Fruit fly (Drosophila melanogaster) whole organism, embryonic: ENCODE data around the gene Ir93a.

Experiments
- CG10366 ChIP-seq: fragments of 200-800 bp; sonication (Bioruptor generic); IDR thresholded peaks from 2 replicates; pipeline ENCODE4 v1.3.6; 2022; ENCODE audit warnings: missing biosample characterization, missing genetic modification characterization
- CG11504 ChIP-seq: fragments of 200-800 bp; sonication (Bioruptor generic); optimal IDR thresholded peaks from 3 replicates; lab custom pipeline; 2019; ENCODE audit warnings: missing biosample characterization, mild to moderate bottlenecking, missing genetic modification characterization, moderate library complexity
- CG11695 ChIP-seq: fragments of 200-800 bp; sonication (Bioruptor generic); IDR thresholded peaks from 3 replicates; pipeline ENCODE4 v1.3.6; 2022; ENCODE audit warnings: missing biosample characterization, missing genetic modification characterization
- CG11723 ChIP-seq: fragments of 200-800 bp; sonication (Bioruptor generic); optimal IDR thresholded peaks from 2 replicates; lab custom pipeline; 2017; ENCODE audit warnings: missing biosample characterization, mild to moderate bottlenecking, missing genetic modification characterization
- CG12104 ChIP-seq: fragments of 200-800 bp; sonication (Bioruptor generic); optimal IDR thresholded peaks from 3 replicates; lab custom pipeline; 2016; ENCODE audit warnings: missing biosample characterization, missing genetic modification characterization
- CG1233 ChIP-seq: fragments of 200-800 bp; sonication (Bioruptor generic); optimal IDR thresholded peaks from 4 replicates; lab custom pipeline; 2018; ENCODE audit warnings: missing biosample characterization, mild to moderate bottlenecking, missing genetic modification characterization
- CG12744 ChIP-seq: fragments of 200-800 bp; sonication (Bioruptor generic); optimal IDR thresholded peaks from 2 replicates; lab custom pipeline; 2016; ENCODE audit warnings: missing biosample characterization, missing genetic modification characterization
- CG14050 ChIP-seq: fragments of 200-800 bp; sonication (Bioruptor generic); IDR thresholded peaks from 3 replicates; pipeline ENCODE4 v1.3.6; 2022; ENCODE audit warnings: missing biosample characterization, missing genetic modification characterization
- CG15073 ChIP-seq: fragments of 200-800 bp; sonication (Bioruptor generic); optimal IDR thresholded peaks from 2 replicates; lab custom pipeline; 2016; ENCODE audit warnings: missing biosample characterization, missing genetic modification characterization
- CG15601 ChIP-seq: fragments of 200-800 bp; sonication (Bioruptor generic); optimal IDR thresholded peaks from 3 replicates; lab custom pipeline; 2019; ENCODE audit warnings: missing biosample characterization, mild to moderate bottlenecking, missing genetic modification characterization, moderate library complexity
- CG16779 ChIP-seq: fragments of 200-800 bp; sonication (Bioruptor generic); IDR thresholded peaks from 2 replicates; pipeline ENCODE4 v1.3.6; 2022; ENCODE audit warnings: missing biosample characterization, missing genetic modification characterization
- CG17802 ChIP-seq: fragments of 200-800 bp; sonication (Bioruptor generic); optimal IDR thresholded peaks from 2 replicates; lab custom pipeline; 2018; ENCODE audit warnings: missing biosample characterization, mild to moderate bottlenecking, missing genetic modification characterization, moderate library complexity
- CG17829 ChIP-seq: fragments of 200-800 bp; optimal IDR thresholded peaks from 2 replicates; lab custom pipeline; 2019; ENCODE audit warnings: missing biosample characterization, mild to moderate bottlenecking, missing genetic modification characterization, moderate library complexity
- CG2875 ChIP-seq: fragments of 200-800 bp; sonication (Bioruptor generic); optimal IDR thresholded peaks from 2 replicates; lab custom pipeline; 2017; ENCODE audit warnings: missing biosample characterization, mild to moderate bottlenecking, missing genetic modification characterization, missing genetic modification reagents
- CG4820 ChIP-seq: fragments of 200-800 bp; sonication (Bioruptor generic); optimal IDR thresholded peaks from 3 replicates; lab custom pipeline; 2016; ENCODE audit warnings: missing biosample characterization, missing genetic modification characterization
- CG5180 ChIP-seq: fragments of 200-800 bp; sonication (Bioruptor generic); optimal IDR thresholded peaks from 3 replicates; lab custom pipeline; 2017; ENCODE audit warnings: missing biosample characterization, missing genetic modification characterization, mild to moderate bottlenecking, moderate library complexity, missing genetic modification reagents
- CG8388 ChIP-seq: fragments of 200-800 bp; sonication (Bioruptor generic); optimal IDR thresholded peaks from 2 replicates; lab custom pipeline; 2019; ENCODE audit warnings: missing biosample characterization, mild to moderate bottlenecking, missing genetic modification characterization, moderate library complexity
- Camta ChIP-seq: fragments of 200-800 bp; sonication (Bioruptor generic); optimal IDR thresholded peaks from 2 replicates; lab custom pipeline; 2016; ENCODE audit warnings: missing biosample characterization, missing genetic modification characterization
- Deaf1 ChIP-seq: fragments of 200-800 bp; optimal IDR thresholded peaks from 3 replicates; lab custom pipeline; 2019; ENCODE audit warnings: missing biosample characterization, mild to moderate bottlenecking, missing genetic modification characterization, moderate library complexity
- H2.0 ChIP-seq: fragments of 200-800 bp; sonication (Bioruptor generic); IDR thresholded peaks from 2 replicates; pipeline ENCODE4 v1.3.6; 2022; ENCODE audit warnings: missing biosample characterization, missing genetic modification characterization
- HLH54F ChIP-seq: fragments of 200-800 bp; sonication (Bioruptor generic); optimal IDR thresholded peaks from 3 replicates; lab custom pipeline; 2016; ENCODE audit warnings: missing biosample characterization, missing genetic modification characterization
- Hand ChIP-seq: fragments of 200-800 bp; sonication (Bioruptor generic); optimal IDR thresholded peaks from 2 replicates; lab custom pipeline; 2017; ENCODE audit warnings: mild to moderate bottlenecking, missing biosample characterization, missing genetic modification reagents, missing genetic modification characterization
- Hmr ChIP-seq: fragments of 200-800 bp; sonication (Bioruptor generic); optimal IDR thresholded peaks from 3 replicates; lab custom pipeline; 2017; ENCODE audit warnings: mild to moderate bottlenecking, missing biosample characterization, missing genetic modification reagents, missing genetic modification characterization
- Kr ChIP-seq: fragments of 200-800 bp; sonication (Bioruptor generic); optimal IDR thresholded peaks from 2 replicates; lab custom pipeline; 2017; ENCODE audit warnings: missing biosample characterization, mild to moderate bottlenecking, missing genetic modification characterization
- Mad ChIP-seq: fragments of 200-800 bp; sonication (Bioruptor generic); optimal IDR thresholded peaks from 2 replicates; lab custom pipeline; 2016; ENCODE audit warnings: missing biosample characterization, missing genetic modification characterization
- Oaz ChIP-seq: fragments of 200-800 bp; sonication (Bioruptor generic); IDR thresholded peaks from 2 replicates; pipeline ENCODE4 v1.3.6; 2022; ENCODE audit warnings: missing biosample characterization, missing genetic modification characterization
- Ravus ChIP-seq: fragments of 200-800 bp; sonication (Bioruptor generic); IDR thresholded peaks from 2 replicates; pipeline ENCODE4 v1.3.6; 2022; ENCODE audit warnings: missing biosample characterization, missing genetic modification characterization
- Rfx ChIP-seq: fragments of 200-800 bp; sonication (Bioruptor generic); IDR thresholded peaks from 2 replicates; pipeline ENCODE4 v1.3.6; 2022; ENCODE audit warnings: missing biosample characterization, missing genetic modification characterization
- Sry-β ChIP-seq: fragments of 200-800 bp; sonication (Bioruptor generic); optimal IDR thresholded peaks from 2 replicates; lab custom pipeline; 2018; ENCODE audit warnings: missing biosample characterization, mild to moderate bottlenecking, missing genetic modification characterization, moderate library complexity
- TFAM ChIP-seq: fragments of 200-800 bp; sonication (Bioruptor generic); optimal IDR thresholded peaks from 2 replicates; lab custom pipeline; 2017; ENCODE audit warnings: missing biosample characterization, missing genetic modification characterization, inconsistent platforms
- Tbp ChIP-seq: fragments of >200 bp; optimal IDR thresholded peaks from 2 replicates; lab custom pipeline; 2018; ENCODE audit warnings: missing biosample characterization, missing genetic modification characterization
- Trl ChIP-seq, 3 experiments: fragments of >200 bp in 2 of 3; fragments of 200-800 bp in 1 of 3; sonication (Bioruptor generic) in 1 of 3; optimal IDR thresholded peaks; 2 replicates in 1 of 3; 3 replicates in 2 of 3; lab custom pipeline; 2016 to 2017; ENCODE audit warnings: missing biosample characterization in 1 of 3, missing genetic modification characterization in 1 of 3
- ase ChIP-seq: fragments of 200-800 bp; sonication (Bioruptor generic); IDR thresholded peaks from 3 replicates; pipeline ENCODE4 v1.3.6; 2022; ENCODE audit warnings: missing biosample characterization, missing genetic modification characterization
- az2 ChIP-seq: fragments of 200-800 bp; sonication (Bioruptor generic); optimal IDR thresholded peaks from 3 replicates; lab custom pipeline; 2016; ENCODE audit warnings: missing biosample characterization, missing genetic modification characterization
- bigmax ChIP-seq: fragments of 200-800 bp; sonication (Bioruptor generic); optimal IDR thresholded peaks from 2 replicates; lab custom pipeline; 2018; ENCODE audit warnings: missing biosample characterization, mild to moderate bottlenecking, missing genetic modification characterization
- cad ChIP-seq: fragments of >200 bp; optimal IDR thresholded peaks from 2 replicates; lab custom pipeline; 2017; ENCODE audit warnings: missing biosample characterization, missing genetic modification characterization
- exex ChIP-seq: fragments of 200-800 bp; sonication (Bioruptor generic); optimal IDR thresholded peaks from 4 replicates; lab custom pipeline; 2018; ENCODE audit warnings: missing biosample characterization, mild to moderate bottlenecking, missing genetic modification characterization, moderate library complexity
- lov ChIP-seq, 2 experiments: fragments of 200-800 bp in 1 of 2; fragments of >200 bp in 1 of 2; sonication (Bioruptor generic) in 1 of 2; IDR thresholded peaks in 1 of 2; optimal IDR thresholded peaks in 1 of 2; 2 replicates in 1 of 2; 3 replicates in 1 of 2; pipeline versions ENCODE4 v1.3.6 to Lab custom; 2017 to 2022; ENCODE audit warnings: missing biosample characterization in 1 of 2, missing genetic modification characterization in 1 of 2
- luna ChIP-seq: fragments of 200-800 bp; sonication (Bioruptor generic); optimal IDR thresholded peaks from 2 replicates; lab custom pipeline; 2016; ENCODE audit warnings: missing biosample characterization, missing genetic modification characterization
- nerfin-1 ChIP-seq: fragments of 200-800 bp; sonication (Bioruptor generic); optimal IDR thresholded peaks from 3 replicates; lab custom pipeline; 2019; ENCODE audit warnings: missing biosample characterization, mild to moderate bottlenecking, missing genetic modification characterization, moderate library complexity
- pb ChIP-seq: fragments of 200-800 bp; sonication (Bioruptor generic); optimal IDR thresholded peaks from 3 replicates; lab custom pipeline; 2016; ENCODE audit warnings: missing biosample characterization, missing genetic modification characterization
- ro ChIP-seq: fragments of 200-800 bp; sonication (Bioruptor generic); IDR thresholded peaks from 2 replicates; pipeline ENCODE4 v1.3.6; 2022; ENCODE audit warnings: missing biosample characterization, missing genetic modification characterization
- row ChIP-seq: fragments of 200-800 bp; sonication (Bioruptor generic); IDR thresholded peaks from 3 replicates; pipeline ENCODE4 v1.3.6; 2022; ENCODE audit warnings: missing biosample characterization, missing genetic modification characterization
- sisA ChIP-seq: fragments of 200-800 bp; sonication (Bioruptor generic); IDR thresholded peaks from 2 replicates; pipeline ENCODE4 v1.3.6; 2022; ENCODE audit warnings: missing biosample characterization, missing genetic modification characterization
- sug ChIP-seq: fragments of 200-800 bp; optimal IDR thresholded peaks from 2 replicates; lab custom pipeline; 2019; ENCODE audit warnings: missing biosample characterization, mild to moderate bottlenecking, missing genetic modification characterization, moderate library complexity
- tna ChIP-seq: fragments of 200-800 bp; sonication (Bioruptor generic); IDR thresholded peaks from 2 replicates; pipeline ENCODE4 v1.3.6; 2022; ENCODE audit warnings: missing biosample characterization, missing genetic modification characterization; ENCODE audit not compliant: partially characterized antibody
- twi ChIP-seq: fragments of 200-800 bp; optimal IDR thresholded peaks from 2 replicates; lab custom pipeline; 2019; ENCODE audit warnings: missing biosample characterization, mild to moderate bottlenecking, missing genetic modification characterization, moderate library complexity
- vvl ChIP-seq: fragments of 200-800 bp; sonication (Bioruptor generic); IDR thresholded peaks from 2 replicates; pipeline ENCODE4 v1.3.6; 2022; ENCODE audit warnings: missing biosample characterization, missing genetic modification characterization
- yki ChIP-seq: fragments of >200 bp; optimal IDR thresholded peaks from 3 replicates; lab custom pipeline; 2018
- zen2 ChIP-seq: fragments of 200-800 bp; sonication (Bioruptor generic); IDR thresholded peaks from 3 replicates; pipeline ENCODE4 v1.3.6; 2022; ENCODE audit warnings: missing biosample characterization, missing genetic modification characterization; ENCODE audit not compliant: partially characterized antibody

Gene Ir93a

DNA sequence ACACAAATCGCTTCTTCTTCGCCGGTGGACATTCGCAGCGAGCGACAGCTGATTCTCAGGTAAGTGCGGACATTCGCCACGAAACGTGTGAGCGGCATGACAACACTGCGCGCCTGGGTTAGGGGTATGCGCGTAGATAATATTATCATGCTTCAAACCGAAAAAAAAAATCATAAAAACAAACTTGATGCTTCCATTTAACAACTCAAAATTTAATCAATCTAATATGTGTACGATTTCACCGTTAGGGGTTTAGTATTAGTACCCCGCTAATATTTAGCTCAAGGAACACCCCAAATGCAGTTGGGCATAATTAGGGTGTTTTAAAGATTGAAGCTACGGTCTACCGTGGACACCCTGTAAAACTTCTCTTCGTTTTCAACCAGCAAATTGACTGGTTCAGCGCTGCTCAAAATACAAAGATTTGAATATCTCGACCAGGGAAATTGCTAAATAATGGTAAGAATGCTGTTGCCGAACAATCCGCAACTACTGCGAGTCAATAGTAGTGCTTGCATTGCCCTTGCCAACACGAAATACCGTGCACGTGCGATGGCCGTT, 37.9 kb downstream of the Ir93a start, which contains the start of the genes CG17271 and RpS20 (continued):
- TF ChIP-seq cad (GFP tag; lab: Kevin White, UChicago): peak; percentile 6
- TF ChIP-seq luna (GFP tag; lab: Kevin White, UChicago): peak; percentile 90
- peak; percentile 57 for TF ChIP-seq CG5180 (GFP tag; lab: Kevin White, UChicago)
- TF ChIP-seq CG15601 (tag; lab: Kevin White, UChicago): peak; percentile 100
- TF ChIP-seq az2 (GFP tag; lab: Kevin White, UChicago): peak; percentile 90
- TF ChIP-seq Oaz (GFP tag; lab: Robert Waterston, UW): peak; percentile 82
- TF ChIP-seq CG17802 (tag; lab: Kevin White, UChicago): peak; percentile 78
- peak; percentile 72 for TF ChIP-seq ro
- TF ChIP-seq CG8388 (GFP tag; lab: Kevin White, UChicago): peak; percentile 87
- peak; percentile 58 for TF ChIP-seq exex
- TF ChIP-seq CG2875 (GFP tag; lab: Kevin White, UChicago): peak; percentile 67
- peak; percentile 90 for TF ChIP-seq sug
- TF ChIP-seq yki (lab: Kevin White, UChicago): peak; percentile 85
- TF ChIP-seq CG11723 (GFP tag; lab: Kevin White, UChicago): peak; percentile 68
- peak; percentile 96 for TF ChIP-seq row (GFP tag; lab: Robert Waterston, UW)
- TF ChIP-seq bigmax (GFP tag; lab: Kevin White, UChicago): peak; percentile 99
- peak; percentile 85 for TF ChIP-seq CG14050
- TF ChIP-seq vvl (GFP tag; lab: Robert Waterston, UW): peak; percentile 95
- peak; percentile 81 for TF ChIP-seq H2.0
- peak; percentile 53 for TF ChIP-seq CG15073 (GFP tag; lab: Kevin White, UChicago)
- TF ChIP-seq CG1233 (GFP tag; lab: Kevin White, UChicago): peak; percentile 85
- TF ChIP-seq CG11695: peak; percentile 92
- TF ChIP-seq pb (GFP tag; lab: Kevin White, UChicago): peak; percentile 91
- peak; percentile 67 for TF ChIP-seq TFAM
- peak; percentile 56 for TF ChIP-seq Deaf1 (tag; lab: Kevin White, UChicago)
- TF ChIP-seq Camta: peak; percentile 96
- TF ChIP-seq tna: no peak
- TF ChIP-seq nerfin-1 (tag; lab: Kevin White, UChicago): peak; percentile 83
- peak; percentile 93 for TF ChIP-seq Hmr
- peak; percentile 90 for TF ChIP-seq ase (GFP tag; lab: Robert Waterston, UW)
- TF ChIP-seq twi (tag; lab: Kevin White, UChicago): peak; percentile 78
- TF ChIP-seq sisA (GFP tag; lab: Robert Waterston, UW): peak; percentile 92
- peak; percentile 59 for TF ChIP-seq Hand
- peak; percentile 91 for TF ChIP-seq CG4820 (GFP tag; lab: Kevin White, UChicago)
- peak; percentile 92 for TF ChIP-seq Rfx (GFP tag; lab: Robert Waterston, UW)
- peak; percentile 91 for TF ChIP-seq CG10366
- TF ChIP-seq Kr (GFP tag; lab: Kevin White, UChicago): no peak
- peak; percentile 86 for TF ChIP-seq CG12104 (GFP tag; lab: Kevin White, UChicago)
- TF ChIP-seq Trl (optimal IDR thresholded peaks at IDR 0.05; lab: Kevin White, UChicago): no peak
- peak; percentile 97 for TF ChIP-seq Trl (GFP tag; optimal IDR thresholded peaks at IDR 0.05; lab: Kevin White, UChicago)
- TF ChIP-seq Mad (GFP tag; lab: Kevin White, UChicago): peak; percentile 94
- peak; percentile 87 for TF ChIP-seq CG11504 (tag; lab: Kevin White, UChicago)
- peak; percentile 95 for TF ChIP-seq HLH54F (GFP tag; lab: Kevin White, UChicago)
- peak; percentile 88 for TF ChIP-seq CG12744
- TF ChIP-seq zen2 (GFP tag; lab: Robert Waterston, UW): no peak
- peak; percentile 22 for TF ChIP-seq Tbp (GFP tag; lab: Kevin White, UChicago)
- TF ChIP-seq CG17829 (tag; lab: Kevin White, UChicago): peak; percentile 88
- TF ChIP-seq CG16779 (GFP tag; lab: Robert Waterston, UW): peak; percentile 74; the same call in 1 of the 2 replicates
- peak; percentile 59 for TF ChIP-seq Ravus (GFP tag; lab: Robert Waterston, UW)
- TF ChIP-seq lov (optimal IDR thresholded peaks at IDR 0.05; lab: Kevin White, UChicago): no peak
- peak; percentile 62; the same call in 1 of the 3 replicates for TF ChIP-seq lov (GFP tag; IDR thresholded peaks at IDR 0.05; lab: Robert Waterston, UW)
- peak; percentile 77 for TF ChIP-seq Sry-β (GFP tag; lab: Kevin White, UChicago)
